Worm (Caenorhabditis elegans) whole organism, mixed stage, embryonic: Measurements from ENCODE around the gene grd-14.
A peak's percentile ranks its signal among the peaks of the same experiment; 100 is the strongest.

Experiments used
- M03D4.4 ChIP-seq: sonication (generic microtip); optimal IDR thresholded peaks from 2 replicates; lab custom pipeline; 2017; ENCODE audit warnings: mild to moderate bottlenecking, missing genetic modification characterization, missing compliant biosample characterization
- bed-3 ChIP-seq: fragments of 200-800 bp; sonication (Bioruptor generic); optimal IDR thresholded peaks from 3 replicates; lab custom pipeline; 2018; ENCODE audit warnings: mild to moderate bottlenecking, missing genetic modification characterization, moderate library complexity, missing compliant biosample characterization
- ceh-39 ChIP-seq: fragments of 150-350 bp; optimal IDR thresholded peaks from 2 replicates; lab custom pipeline; 2014; ENCODE audit warnings: missing biosample characterization, missing genetic modification characterization
- ces-1 ChIP-seq: fragments of 150-350 bp; optimal IDR thresholded peaks from 2 replicates; lab custom pipeline; 2014; ENCODE audit warnings: missing biosample characterization, missing genetic modification reagents, missing genetic modification characterization
- cnd-1 ChIP-seq: fragments of 200-800 bp; sonication (Bioruptor generic); optimal IDR thresholded peaks from 2 replicates; lab custom pipeline; 2018; ENCODE audit warnings: mild to moderate bottlenecking, missing genetic modification characterization, missing compliant biosample characterization
- drap-1 ChIP-seq: fragments of 200-800 bp; sonication (Bioruptor generic); optimal IDR thresholded peaks from 3 replicates; lab custom pipeline; 2018; ENCODE audit warnings: mild to moderate bottlenecking, missing genetic modification characterization, missing compliant biosample characterization
- elt-1 ChIP-seq: sonication (generic microtip); optimal IDR thresholded peaks from 2 replicates; lab custom pipeline; 2017; ENCODE audit warnings: missing genetic modification characterization, mild to moderate bottlenecking, missing compliant biosample characterization, antibody characterized with exemption, moderate library complexity, borderline replicate concordance; ENCODE audit not compliant: insufficient read depth
- elt-3 ChIP-seq: fragments of 150-350 bp; optimal IDR thresholded peaks from 2 replicates; lab custom pipeline; 2014; ENCODE audit warnings: missing biosample characterization, missing genetic modification characterization
- flh-1 ChIP-seq: fragments of 200-800 bp; sonication (Bioruptor generic); optimal IDR thresholded peaks from 2 replicates; lab custom pipeline; 2018; ENCODE audit warnings: mild to moderate bottlenecking, missing genetic modification characterization, moderate library complexity, missing compliant biosample characterization
- ham-2 ChIP-seq: fragments of 200-800 bp; sonication (Bioruptor generic); optimal IDR thresholded peaks from 2 replicates; lab custom pipeline; 2018; ENCODE audit warnings: mild to moderate bottlenecking, missing genetic modification characterization, missing compliant biosample characterization
- hlh-1 ChIP-seq: fragments of 150-350 bp; optimal IDR thresholded peaks from 2 replicates; lab custom pipeline; 2014; ENCODE audit warnings: missing biosample characterization, missing genetic modification reagents, missing genetic modification characterization
- lin-13 ChIP-seq: fragments of 150-350 bp; optimal IDR thresholded peaks from 2 replicates; lab custom pipeline; 2014; ENCODE audit warnings: missing biosample characterization, missing genetic modification characterization
- lin-32 ChIP-seq: fragments of 200-800 bp; sonication (Bioruptor generic); optimal IDR thresholded peaks from 2 replicates; lab custom pipeline; 2018; ENCODE audit warnings: mild to moderate bottlenecking, missing genetic modification characterization, missing compliant biosample characterization
- lsy-2 ChIP-seq: fragments of 150-350 bp; optimal IDR thresholded peaks from 2 replicates; lab custom pipeline; 2014; ENCODE audit warnings: missing biosample characterization, missing genetic modification characterization
- mab-5 ChIP-seq: fragments of 150-350 bp; optimal IDR thresholded peaks from 2 replicates; lab custom pipeline; 2014; ENCODE audit warnings: missing biosample characterization, missing genetic modification characterization
- mep-1 ChIP-seq: fragments of 150-350 bp; optimal IDR thresholded peaks from 2 replicates; lab custom pipeline; 2017; ENCODE audit warnings: missing biosample characterization, missing genetic modification reagents, missing genetic modification characterization, inconsistent platforms
- mls-2 ChIP-seq: sonication (generic microtip); optimal IDR thresholded peaks from 2 replicates; lab custom pipeline; 2016; ENCODE audit warnings: mild to moderate bottlenecking, missing genetic modification characterization, moderate library complexity, missing compliant biosample characterization
- nhr-237 ChIP-seq: fragments of 150-350 bp; optimal IDR thresholded peaks from 2 replicates; lab custom pipeline; 2014; ENCODE audit warnings: missing biosample characterization, missing genetic modification characterization
- nhr-28 ChIP-seq: fragments of 150-350 bp; optimal IDR thresholded peaks from 2 replicates; lab custom pipeline; 2014; ENCODE audit warnings: missing biosample characterization, missing genetic modification characterization
- nhr-76 ChIP-seq: sonication (generic microtip); optimal IDR thresholded peaks from 2 replicates; lab custom pipeline; 2017; ENCODE audit warnings: missing biosample characterization, missing genetic modification characterization
- pha-4 ChIP-seq: fragments of 150-350 bp; optimal IDR thresholded peaks from 2 replicates; lab custom pipeline; 2018; ENCODE audit warnings: missing biosample characterization, missing genetic modification reagents, missing genetic modification characterization
- snpc-4 ChIP-seq: fragments of 150-350 bp; optimal IDR thresholded peaks from 2 replicates; lab custom pipeline; 2014; ENCODE audit warnings: missing biosample characterization, missing genetic modification characterization
- sptf-1 ChIP-seq: sonication (generic microtip); optimal IDR thresholded peaks from 2 replicates; lab custom pipeline; 2017; ENCODE audit warnings: mild to moderate bottlenecking, missing genetic modification characterization, moderate library complexity, missing compliant biosample characterization
- tbx-8 ChIP-seq: fragments of 200-800 bp; sonication (Bioruptor generic); optimal IDR thresholded peaks from 2 replicates; lab custom pipeline; 2018; ENCODE audit warnings: mild to moderate bottlenecking, missing genetic modification characterization, moderate library complexity, missing compliant biosample characterization
- unc-39 ChIP-seq: fragments of 150-350 bp; optimal IDR thresholded peaks from 2 replicates; lab custom pipeline; 2014; ENCODE audit warnings: missing biosample characterization, missing genetic modification characterization
- unc-62 ChIP-seq: fragments of 150-350 bp; optimal IDR thresholded peaks from 2 replicates; lab custom pipeline; 2014; ENCODE audit warnings: missing biosample characterization, missing genetic modification reagents, missing genetic modification characterization
- zip-8 ChIP-seq: fragments of 150-350 bp; optimal IDR thresholded peaks from 2 replicates; lab custom pipeline; 2014; ENCODE audit warnings: missing biosample characterization, missing genetic modification characterization
- ztf-11 ChIP-seq: fragments of 150-350 bp; optimal IDR thresholded peaks from 2 replicates; lab custom pipeline; 2014; ENCODE audit warnings: missing biosample characterization, missing genetic modification characterization

Gene grd-14

ce11 chrX:8489415-8489814 lies 10.4 kb upstream of the grd-14 start:
- no peak for TF ChIP-seq nhr-76 (tag; lab: Kevin White, UChicago)
- no peak for TF ChIP-seq unc-39 (tag; lab: Kevin White, UChicago)
- TF ChIP-seq mab-5 (tag; lab: Kevin White, UChicago), result no peak
- TF ChIP-seq pha-4, result no peak
- no peak for TF ChIP-seq mep-1 (tag; lab: Kevin White, UChicago)
- TF ChIP-seq, all 35 proteins: peak for 0

- peak; percentile 29 for TF ChIP-seq ces-1 (GFP tag; lab: Kevin White, UChicago)
- no peak for TF ChIP-seq drap-1
Observed at ce11 chrX:8489886-8490285, 9.9 kb upstream of the grd-14 start.

ce11 chrX:8492750-8493149 lies 7.1 kb upstream of the grd-14 start:
- TF ChIP-seq nhr-76 (tag; lab: Kevin White, UChicago), result no peak
- no peak for TF ChIP-seq bed-3 (GFP tag; lab: Kevin White, UChicago)
- TF ChIP-seq unc-62 (GFP tag; lab: Kevin White, UChicago), result no peak
- TF ChIP-seq nhr-237 (tag; lab: Kevin White, UChicago), result no peak
- TF ChIP-seq mls-2 (tag; lab: Kevin White, UChicago), result no peak
- no peak for TF ChIP-seq ham-2 (GFP tag; lab: Kevin White, UChicago)
- TF ChIP-seq flh-1 (GFP tag; lab: Kevin White, UChicago), result no peak
- no peak for TF ChIP-seq lin-32
- no peak for TF ChIP-seq elt-1 (tag; lab: Kevin White, UChicago)
- no peak for TF ChIP-seq lsy-2
- TF ChIP-seq unc-39 (tag; lab: Kevin White, UChicago), result no peak
- TF ChIP-seq tbx-8 (GFP tag; lab: Kevin White, UChicago), result no peak
- no peak for TF ChIP-seq nhr-28 (tag; lab: Kevin White, UChicago)
- no peak for TF ChIP-seq elt-3 (tag; lab: Kevin White, UChicago)
- no peak for TF ChIP-seq sptf-1 (tag; lab: Kevin White, UChicago)

- TF ChIP-seq unc-62 (GFP tag; lab: Kevin White, UChicago) (no peak), ztf-11 (no peak), pha-4 (no peak), flh-1 (GFP tag; lab: Kevin White, UChicago) (no peak), nhr-237 (tag; lab: Kevin White, UChicago) (no peak), cnd-1 (tag; lab: Kevin White, UChicago) (no peak), lin-32 (no peak), ces-1 (GFP tag; lab: Kevin White, UChicago) (no peak), hlh-1 (no peak), M03D4.4 (tag; lab: Kevin White, UChicago) (no peak), tbx-8 (GFP tag; lab: Kevin White, UChicago) (no peak), nhr-28 (tag; lab: Kevin White, UChicago) (no peak), mep-1 (tag; lab: Kevin White, UChicago) (no peak), ham-2 (GFP tag; lab: Kevin White, UChicago) (no peak), sptf-1 (tag; lab: Kevin White, UChicago) (no peak), bed-3 (GFP tag; lab: Kevin White, UChicago) (no peak)
- TF ChIP-seq, all 35 proteins: peak for 0
Observed at ce11 chrX:8495005-8495404, 4.8 kb upstream of the grd-14 start, which contains the start of gene T01B10.5. TSS of gene T01B10.5 (plus strand) at chrX:8495305.

ce11 chrX:8500922-8501321 lies 1.1 kb downstream of the grd-14 start, which contains the start of gene grd-4:
TSS of gene grd-4 (plus strand) at chrX:8501222.
- no peak for TF ChIP-seq ceh-39 (tag; lab: Kevin White, UChicago)
- no peak for TF ChIP-seq flh-1 (GFP tag; lab: Kevin White, UChicago)
- no peak for TF ChIP-seq lin-13 (tag; lab: Kevin White, UChicago)
- TF ChIP-seq zip-8, result no peak
- no peak for TF ChIP-seq drap-1
- no peak for TF ChIP-seq elt-3 (tag; lab: Kevin White, UChicago)
- TF ChIP-seq lin-32, result no peak
- no peak for TF ChIP-seq snpc-4 (tag; lab: Kevin White, UChicago)
- TF ChIP-seq ztf-11, result no peak

- TF ChIP-seq mab-5 (tag; lab: Kevin White, UChicago) (no peak), pha-4 (no peak), unc-62 (GFP tag; lab: Kevin White, UChicago) (no peak), sptf-1 (tag; lab: Kevin White, UChicago) (no peak)
Observed at ce11 chrX:8504207-8504606, 4.4 kb downstream of the grd-14 start.
